Fruit fly (Drosophila melanogaster) Kc167 (cell line): ENCODE measurements around the gene CG31145.

Source experiments
- h ChIP-seq: fragments of >200 bp; optimal IDR thresholded peaks from 3 replicates; lab custom pipeline; 2018; ENCODE audit warnings: missing external identifiers
- psq ChIP-seq: fragments of >200 bp; optimal IDR thresholded peaks from 2 replicates; lab custom pipeline; 2017; ENCODE audit warnings: missing external identifiers

dm6 chr3R:23667451-23667850, 2.0 kb downstream of the CG31145 start:
- TF ChIP-seq psq (lab: Kevin White, UChicago) (no peak), h (no peak)
